Worm (Caenorhabditis elegans) whole organism, late embryonic: Measurements from ENCODE around the gene fbxb-6.

Experiments used
- F13H6.1 ChIP-seq: sonication (generic microtip); optimal IDR thresholded peaks from 2 replicates; lab custom pipeline; 2016; ENCODE audit warnings: missing genetic modification characterization, missing compliant biosample characterization
- ahr-1 ChIP-seq: sonication (generic microtip); optimal IDR thresholded peaks from 2 replicates; lab custom pipeline; 2016; ENCODE audit warnings: missing genetic modification characterization, missing compliant biosample characterization
- ama-1 ChIP-seq: fragments of 150-350 bp; optimal IDR thresholded peaks from 2 replicates; lab custom pipeline; 2014
- ceh-19 ChIP-seq: fragments of 200-800 bp; sonication (Bioruptor generic); optimal IDR thresholded peaks from 2 replicates; lab custom pipeline; 2018; ENCODE audit warnings: mild to moderate bottlenecking, missing genetic modification characterization, missing compliant biosample characterization
- ceh-30 ChIP-seq: fragments of 150-350 bp; optimal IDR thresholded peaks from 2 replicates; lab custom pipeline; 2014; ENCODE audit warnings: missing biosample characterization, missing genetic modification characterization
- ceh-34 ChIP-seq: sonication (generic microtip); optimal IDR thresholded peaks from 2 replicates; lab custom pipeline; 2016; ENCODE audit warnings: mild to moderate bottlenecking, missing genetic modification characterization, missing compliant biosample characterization
- ceh-45 ChIP-seq: fragments of 200-800 bp; sonication (Bioruptor generic); IDR thresholded peaks from 2 replicates; pipeline ENCODE4 v1.3.6; 2022; ENCODE audit warnings: missing genetic modification reagents, missing genetic modification characterization, missing compliant biosample characterization
- ceh-48 ChIP-seq: sonication (generic microtip); optimal IDR thresholded peaks from 2 replicates; lab custom pipeline; 2016; ENCODE audit warnings: missing genetic modification characterization, inconsistent platforms, missing compliant biosample characterization
- che-1 ChIP-seq: sonication (generic microtip); optimal IDR thresholded peaks from 2 replicates; lab custom pipeline; 2016; ENCODE audit warnings: mild to moderate bottlenecking, missing genetic modification characterization, missing compliant biosample characterization
- dmd-4 ChIP-seq: sonication (generic microtip); optimal IDR thresholded peaks from 2 replicates; lab custom pipeline; 2016; ENCODE audit warnings: borderline replicate concordance, missing genetic modification characterization, missing compliant biosample characterization
- elt-2 ChIP-seq: sonication (generic microtip); optimal IDR thresholded peaks from 2 replicates; lab custom pipeline; 2016; ENCODE audit warnings: missing genetic modification reagents, missing genetic modification characterization, missing compliant biosample characterization
- elt-4 ChIP-seq: sonication (generic microtip); optimal IDR thresholded peaks from 2 replicates; lab custom pipeline; 2016; ENCODE audit warnings: missing genetic modification characterization, missing compliant biosample characterization
- eyg-1 ChIP-seq: sonication (generic microtip); optimal IDR thresholded peaks from 2 replicates; lab custom pipeline; 2016; ENCODE audit warnings: missing genotype, missing genetic modification characterization, missing compliant biosample characterization
- fax-1 ChIP-seq: sonication (generic microtip); optimal IDR thresholded peaks from 2 replicates; lab custom pipeline; 2016; ENCODE audit warnings: missing genotype, missing genetic modification characterization, missing compliant biosample characterization
- fkh-6 ChIP-seq: sonication (generic microtip); optimal IDR thresholded peaks from 2 replicates; lab custom pipeline; 2016; ENCODE audit warnings: missing genetic modification characterization, missing compliant biosample characterization
- hlh-13 ChIP-seq: fragments of 200-800 bp; sonication (Bioruptor generic); optimal IDR thresholded peaks from 2 replicates; lab custom pipeline; 2018; ENCODE audit warnings: mild to moderate bottlenecking, missing genetic modification characterization, missing compliant biosample characterization
- hlh-6 ChIP-seq: sonication (generic microtip); optimal IDR thresholded peaks from 2 replicates; lab custom pipeline; 2016; ENCODE audit warnings: missing genotype, missing genetic modification characterization, missing compliant biosample characterization
- lin-11 ChIP-seq: fragments of 200-800 bp; sonication (Bioruptor generic); optimal IDR thresholded peaks from 2 replicates; lab custom pipeline; 2018; ENCODE audit warnings: mild to moderate bottlenecking, missing genetic modification characterization, missing compliant biosample characterization
- nhr-11 ChIP-seq: fragments of 150-350 bp; optimal IDR thresholded peaks from 2 replicates; lab custom pipeline; 2014; ENCODE audit warnings: missing biosample characterization, missing genetic modification characterization
- odd-2 ChIP-seq: sonication (generic microtip); optimal IDR thresholded peaks from 2 replicates; lab custom pipeline; 2017; ENCODE audit warnings: antibody characterized with exemption, mild to moderate bottlenecking, missing genetic modification characterization, missing compliant biosample characterization
- pros-1 ChIP-seq: fragments of 150-350 bp; optimal IDR thresholded peaks from 2 replicates; lab custom pipeline; 2014; ENCODE audit warnings: missing biosample characterization, missing genetic modification reagents, missing genetic modification characterization
- rnt-1 ChIP-seq: sonication (generic microtip); optimal IDR thresholded peaks from 2 replicates; lab custom pipeline; 2016; ENCODE audit warnings: missing genetic modification characterization, missing compliant biosample characterization
- sdc-2 ChIP-seq: sonication (generic microtip); optimal IDR thresholded peaks from 2 replicates; lab custom pipeline; 2016; ENCODE audit warnings: missing genotype, missing genetic modification characterization, missing compliant biosample characterization
- syd-9 ChIP-seq: sonication (generic microtip); optimal IDR thresholded peaks from 2 replicates; lab custom pipeline; 2016; ENCODE audit warnings: mild to moderate bottlenecking, missing genetic modification characterization, moderate library complexity, missing compliant biosample characterization
- tbx-7 ChIP-seq: sonication (generic microtip); optimal IDR thresholded peaks from 2 replicates; lab custom pipeline; 2016; ENCODE audit warnings: missing genotype, missing genetic modification characterization, missing compliant biosample characterization
- unc-3 ChIP-seq, 2 experiments: fragments of 200-800 bp in 1 of 2; sonication (Bioruptor generic) in 1 of 2; sonication (generic microtip) in 1 of 2; conservative IDR thresholded peaks in 1 of 2; optimal IDR thresholded peaks in 1 of 2; 2 replicates each; pipeline versions ENCODE4 v1.3.6 to Lab custom; 2016 to 2022; ENCODE audit warnings: missing compliant biosample characterization in 2 of 2, missing genetic modification characterization in 2 of 2, missing genetic modification reagents in 1 of 2
- unc-55 ChIP-seq: sonication (generic microtip); optimal IDR thresholded peaks from 2 replicates; lab custom pipeline; 2017; ENCODE audit warnings: missing biosample characterization, missing genetic modification reagents, missing genetic modification characterization
- zip-5 ChIP-seq: sonication (generic microtip); optimal IDR thresholded peaks from 2 replicates; lab custom pipeline; 2016; ENCODE audit warnings: missing genetic modification characterization, missing compliant biosample characterization
- ztf-16 ChIP-seq: sonication (generic microtip); optimal IDR thresholded peaks from 2 replicates; lab custom pipeline; 2017; ENCODE audit warnings: missing genetic modification characterization, missing compliant biosample characterization

fbxb-6 gene

DNA sequence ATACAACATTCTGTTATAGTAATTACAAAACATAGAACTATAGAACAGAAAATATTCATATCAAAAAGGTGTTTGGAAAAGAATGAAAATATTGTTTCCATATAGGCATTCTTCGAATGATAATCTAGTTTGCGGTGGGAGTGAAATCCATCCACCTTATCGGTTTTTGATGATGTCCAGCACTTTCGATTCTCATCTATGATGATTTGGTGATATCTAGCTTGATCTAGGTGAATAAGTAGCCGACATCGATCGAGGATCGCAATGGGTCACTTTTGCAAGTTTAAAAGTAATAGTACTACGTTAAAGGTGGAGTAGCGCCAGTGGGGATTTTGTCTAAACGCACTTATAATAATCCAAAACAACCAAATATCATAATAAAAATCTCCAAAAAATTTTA lies 48.4 kb downstream of the fbxb-6 start, which contains the start of gene R52.6:
TSS of gene R52.6 (minus strand) at position 101 of the 400 bp plus-strand sequence.
- TF ChIP-seq hlh-13 (GFP tag; lab: Kevin White, UChicago) (no peak), pros-1 (tag; lab: Kevin White, UChicago) (no peak), F13H6.1 (tag; lab: Kevin White, UChicago) (no peak), syd-9 (tag; lab: Kevin White, UChicago) (no peak), lin-11 (tag; lab: Kevin White, UChicago) (no peak), ceh-48 (tag; lab: Kevin White, UChicago) (no peak), fax-1 (no peak), elt-4 (no peak), nhr-11 (no peak), elt-2 (tag; lab: Kevin White, UChicago) (no peak), unc-55 (GFP tag; lab: Kevin White, UChicago) (no peak), tbx-7 (no peak), sdc-2 (tag; lab: Kevin White, UChicago) (no peak), ceh-19 (GFP tag; lab: Kevin White, UChicago) (no peak), dmd-4 (tag; lab: Kevin White, UChicago) (no peak), ahr-1 (tag; lab: Kevin White, UChicago) (no peak), hlh-6 (tag; lab: Kevin White, UChicago) (no peak), fkh-6 (tag; lab: Kevin White, UChicago) (no peak), eyg-1 (tag; lab: Kevin White, UChicago) (no peak), rnt-1 (tag; lab: Kevin White, UChicago) (no peak)
- TF ChIP-seq, all 69 proteins: peak for 0

- TF ChIP-seq ceh-19 (GFP tag; lab: Kevin White, UChicago), result no peak
- no peak for TF ChIP-seq ztf-16 (tag; lab: Kevin White, UChicago)
- no peak for TF ChIP-seq ceh-45 (GFP tag; lab: Robert Waterston, UW)
- TF ChIP-seq ceh-34 (tag; lab: Kevin White, UChicago), result no peak
- no peak for TF ChIP-seq pros-1 (tag; lab: Kevin White, UChicago)
- TF ChIP-seq zip-5, result no peak
- no peak for TF ChIP-seq fax-1
- TF ChIP-seq ama-1 (lab: Kevin White, UChicago), result no peak
- TF ChIP-seq che-1 (tag; lab: Kevin White, UChicago), result no peak
- no peak for TF ChIP-seq tbx-7
- TF ChIP-seq odd-2 (tag; lab: Kevin White, UChicago), result no peak
- no peak for TF ChIP-seq ceh-30
- no peak for TF ChIP-seq unc-3 (GFP tag; conservative IDR thresholded peaks at IDR 0.05; lab: Robert Waterston, UW)
- no peak for TF ChIP-seq unc-3 (tag; optimal IDR thresholded peaks at IDR 0.05; lab: Kevin White, UChicago)
These were observed 49.9 kb downstream of the fbxb-6 start for ce11 chrII:2114488-2114887.
